Worm (Caenorhabditis elegans) whole organism, L4 larva: ENCODE data around the gene icl-1.

Experiments used
- aly-2 ChIP-seq: sonication (generic microtip); optimal IDR thresholded peaks from 2 replicates; lab custom pipeline; 2018; ENCODE audit warnings: missing biosample characterization, missing genetic modification characterization
- ama-1 ChIP-seq: fragments of 150-350 bp; optimal IDR thresholded peaks from 2 replicates; lab custom pipeline; 2014; ENCODE audit warnings: inconsistent platforms, mixed read lengths
- egl-27 ChIP-seq: sonication (generic microtip); optimal IDR thresholded peaks from 3 replicates; lab custom pipeline; 2017; ENCODE audit warnings: missing biosample characterization, missing genetic modification reagents, missing genetic modification characterization
- gei-8 ChIP-seq: fragments of 200-800 bp; sonication (Bioruptor generic); optimal IDR thresholded peaks from 2 replicates; lab custom pipeline; 2018; ENCODE audit warnings: mild to moderate bottlenecking, missing genetic modification characterization, missing compliant biosample characterization
- jun-1 ChIP-seq: fragments of 150-350 bp; optimal IDR thresholded peaks from 2 replicates; lab custom pipeline; 2014; ENCODE audit warnings: missing biosample characterization, missing genetic modification reagents, missing genetic modification characterization
- lin-15B ChIP-seq: fragments of 150-350 bp; sonication (generic microtip); optimal IDR thresholded peaks from 3 replicates; lab custom pipeline; 2014; ENCODE audit warnings: missing biosample characterization, missing genetic modification characterization
- madf-5 ChIP-seq, 2 experiments: fragments of 200-800 bp; sonication (Bioruptor generic); IDR thresholded peaks; 2 replicates each; pipeline ENCODE4 v1.3.6; 2022; ENCODE audit warnings: missing compliant biosample characterization in 2 of 2, missing genetic modification characterization in 2 of 2
- nhr-11 ChIP-seq: fragments of 150-350 bp; optimal IDR thresholded peaks from 2 replicates; lab custom pipeline; 2014; ENCODE audit warnings: missing biosample characterization, missing genetic modification characterization
- nhr-48 ChIP-seq: sonication (generic microtip); optimal IDR thresholded peaks from 2 replicates; lab custom pipeline; 2016; ENCODE audit warnings: mild to moderate bottlenecking, missing genetic modification characterization, missing compliant biosample characterization
- set-16 ChIP-seq: fragments of 200-800 bp; sonication (Bioruptor generic); IDR thresholded peaks from 2 replicates; pipeline ENCODE4 v1.3.6; 2022; ENCODE audit warnings: missing genetic modification reagents, missing genetic modification characterization, missing compliant biosample characterization
- skn-1 ChIP-seq: fragments of 150-350 bp; optimal IDR thresholded peaks from 2 replicates; lab custom pipeline; 2014; ENCODE audit warnings: missing biosample characterization, missing genetic modification characterization
- snpc-4 ChIP-seq: fragments of 150-350 bp; optimal IDR thresholded peaks from 2 replicates; lab custom pipeline; 2014; ENCODE audit warnings: missing biosample characterization, missing genetic modification characterization
- unc-39 ChIP-seq: sonication (generic microtip); optimal IDR thresholded peaks from 2 replicates; lab custom pipeline; 2017; ENCODE audit warnings: missing biosample characterization, missing genetic modification characterization

DNA sequence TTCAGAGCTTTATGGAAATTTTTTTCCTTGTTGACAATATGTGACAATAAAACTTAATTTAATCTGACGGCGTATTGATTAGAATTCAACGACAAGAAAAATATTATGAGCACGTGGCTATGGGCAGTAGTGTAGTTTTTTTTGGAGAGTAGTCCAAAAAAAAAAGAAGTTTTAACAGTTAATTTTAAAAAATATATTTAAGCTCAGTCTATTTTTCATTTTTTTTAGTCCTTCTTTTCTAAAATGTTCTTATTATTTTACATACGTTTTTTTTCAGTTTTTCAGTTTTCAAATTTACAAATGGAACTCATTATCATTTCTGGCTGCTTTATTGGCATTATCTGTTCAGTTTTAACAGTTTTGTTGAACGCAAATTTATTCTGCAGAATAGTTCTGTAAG lies 19.0 kb downstream of the icl-1 start, which contains the start of gene srbc-39:
- no peak for TF ChIP-seq aly-2
- TF ChIP-seq snpc-4 (tag; lab: Kevin White, UChicago) = no peak
- no peak for TF ChIP-seq lin-15B (tag; lab: Kevin White, UChicago)
- no peak for TF ChIP-seq madf-5 (GFP tag; IDR thresholded peaks at IDR 0.05; lab: Robert Waterston, UW)
- no peak for TF ChIP-seq nhr-11 (tag; lab: Kevin White, UChicago)
- no peak for TF ChIP-seq ama-1 (lab: Kevin White, UChicago)
- TF ChIP-seq gei-8 (GFP tag; lab: Kevin White, UChicago) = no peak
- no peak for TF ChIP-seq skn-1 (tag; lab: Kevin White, UChicago)
- TF ChIP-seq jun-1 (tag; lab: Kevin White, UChicago) = no peak
- no peak for TF ChIP-seq unc-39
- no peak for TF ChIP-seq set-16 (GFP tag; lab: Robert Waterston, UW)
- TF ChIP-seq nhr-48 (tag; lab: Kevin White, UChicago) = no peak
- TF ChIP-seq egl-27 (tag; lab: Kevin White, UChicago) = no peak
